Worm (Caenorhabditis elegans) whole organism, L4 larva: ENCODE measurements around the gene srg-65.

Experiments used
- F10B5.3 ChIP-seq: sonication (generic microtip); optimal IDR thresholded peaks from 2 replicates; lab custom pipeline; 2016; ENCODE audit warnings: mild to moderate bottlenecking, missing genetic modification characterization, missing compliant biosample characterization
- F26F4.8 ChIP-seq: fragments of 200-800 bp; sonication (Bioruptor generic); conservative IDR thresholded peaks from 2 replicates; pipeline ENCODE4 v1.3.6; 2022; ENCODE audit warnings: missing genetic modification characterization, missing compliant biosample characterization
- F44E2.7 ChIP-seq: fragments of 200-800 bp; sonication (Bioruptor generic); IDR thresholded peaks from 2 replicates; pipeline ENCODE4 v2.1.2; 2022; ENCODE audit warnings: missing genetic modification characterization, missing compliant biosample characterization
- F49E8.2 ChIP-seq: sonication (generic microtip); optimal IDR thresholded peaks from 2 replicates; lab custom pipeline; 2016; ENCODE audit warnings: missing compliant biosample characterization, mild to moderate bottlenecking, missing genetic modification characterization, borderline replicate concordance
- Y5F2A.4 ChIP-seq: fragments of 200-800 bp; sonication (Bioruptor generic); optimal IDR thresholded peaks from 2 replicates; lab custom pipeline; 2018; ENCODE audit warnings: mild to moderate bottlenecking, missing genetic modification characterization, missing compliant biosample characterization
- Y75B8A.6 ChIP-seq: fragments of 200-800 bp; sonication (Bioruptor generic); IDR thresholded peaks from 2 replicates; pipeline ENCODE4 v1.3.6; 2022; ENCODE audit warnings: missing genetic modification reagents, missing genetic modification characterization, missing compliant biosample characterization
- ZK337.2 ChIP-seq: fragments of 200-800 bp; sonication (Bioruptor generic); IDR thresholded peaks from 2 replicates; pipeline ENCODE4 v1.3.6; 2022; ENCODE audit warnings: missing genetic modification reagents, missing genetic modification characterization, missing compliant biosample characterization
- aha-1 ChIP-seq: fragments of 150-350 bp; peaks from one replicate; lab custom pipeline; 2014; ENCODE audit warnings: missing biosample characterization, missing genetic modification characterization
- ama-1 ChIP-seq: fragments of 150-350 bp; optimal IDR thresholded peaks from 2 replicates; lab custom pipeline; 2014; ENCODE audit warnings: inconsistent platforms, mixed read lengths
- arid-1 ChIP-seq: fragments of 200-800 bp; sonication (Bioruptor generic); conservative IDR thresholded peaks from 2 replicates; pipeline ENCODE4 v1.3.6; 2022; ENCODE audit warnings: missing genetic modification reagents, missing genetic modification characterization, missing compliant biosample characterization
- ceh-28 ChIP-seq: fragments of 150-350 bp; optimal IDR thresholded peaks from 2 replicates; lab custom pipeline; 2014; ENCODE audit warnings: missing biosample characterization, missing genetic modification reagents, missing genetic modification characterization
- cey-2 ChIP-seq: sonication (generic microtip); optimal IDR thresholded peaks from 3 replicates; lab custom pipeline; 2017; ENCODE audit warnings: missing genetic modification characterization, mild to moderate bottlenecking, missing compliant biosample characterization, antibody characterized with exemption, borderline replicate concordance; ENCODE audit not compliant: insufficient read depth
- daf-8 ChIP-seq: fragments of 200-800 bp; sonication (Bioruptor generic); IDR thresholded peaks from 2 replicates; pipeline ENCODE4 v1.3.6; 2022; ENCODE audit warnings: missing genetic modification characterization, missing compliant biosample characterization
- dmd-6 ChIP-seq: fragments of 200-800 bp; sonication (Bioruptor generic); IDR thresholded peaks from 2 replicates; pipeline ENCODE4 v1.3.6; 2022; ENCODE audit warnings: missing genetic modification reagents, missing genetic modification characterization, missing compliant biosample characterization
- dpl-1 ChIP-seq: fragments of 150-350 bp; optimal IDR thresholded peaks from 2 replicates; lab custom pipeline; 2014; ENCODE audit warnings: missing biosample characterization, missing genetic modification reagents, missing genetic modification characterization
- dve-1 ChIP-seq: sonication (generic microtip); optimal IDR thresholded peaks from 2 replicates; lab custom pipeline; 2017; ENCODE audit warnings: antibody characterized with exemption, mild to moderate bottlenecking, missing genetic modification characterization, missing compliant biosample characterization; ENCODE audit not compliant: insufficient read depth
- egl-27 ChIP-seq: sonication (generic microtip); optimal IDR thresholded peaks from 3 replicates; lab custom pipeline; 2017; ENCODE audit warnings: missing biosample characterization, missing genetic modification reagents, missing genetic modification characterization
- egl-43 ChIP-seq: fragments of 200-800 bp; sonication (Bioruptor generic); IDR thresholded peaks from 2 replicates; pipeline ENCODE4 v1.3.6; 2022; ENCODE audit warnings: missing genetic modification reagents, missing genetic modification characterization, missing compliant biosample characterization
- fkh-10 ChIP-seq: fragments of 150-350 bp; optimal IDR thresholded peaks from 2 replicates; lab custom pipeline; 2014; ENCODE audit warnings: missing biosample characterization, missing genetic modification reagents, missing genetic modification characterization
- fos-1 ChIP-seq: fragments of 150-350 bp; optimal IDR thresholded peaks from 2 replicates; lab custom pipeline; 2014; ENCODE audit warnings: missing biosample characterization, missing genetic modification characterization
- gei-8 ChIP-seq: fragments of 200-800 bp; sonication (Bioruptor generic); optimal IDR thresholded peaks from 2 replicates; lab custom pipeline; 2018; ENCODE audit warnings: mild to moderate bottlenecking, missing genetic modification characterization, missing compliant biosample characterization
- hif-1 ChIP-seq, 2 experiments: sonication (generic microtip); optimal IDR thresholded peaks; 2 replicates each; lab custom pipeline; 2016 to 2017; ENCODE audit warnings: missing compliant biosample characterization in 2 of 2, missing genetic modification characterization in 2 of 2, missing genetic modification reagents in 2 of 2, missing genotype in 2 of 2, mild to moderate bottlenecking in 1 of 2
- hlh-30 ChIP-seq: sonication (generic microtip); optimal IDR thresholded peaks from 2 replicates; lab custom pipeline; 2017; ENCODE audit warnings: antibody characterized with exemption, mild to moderate bottlenecking, missing genetic modification characterization, missing compliant biosample characterization; ENCODE audit not compliant: insufficient read depth
- jun-1 ChIP-seq: fragments of 150-350 bp; optimal IDR thresholded peaks from 2 replicates; lab custom pipeline; 2014; ENCODE audit warnings: missing biosample characterization, missing genetic modification reagents, missing genetic modification characterization
- lim-7 ChIP-seq: fragments of 200-800 bp; sonication (Bioruptor generic); IDR thresholded peaks from 2 replicates; pipeline ENCODE4 v1.3.6; 2022; ENCODE audit warnings: missing genetic modification characterization, missing compliant biosample characterization
- lin-1 ChIP-seq: fragments of 200-800 bp; sonication (Bioruptor generic); IDR thresholded peaks from 2 replicates; pipeline ENCODE4 v1.3.6; 2022; ENCODE audit warnings: missing genetic modification reagents, missing genetic modification characterization, missing compliant biosample characterization
- lin-15B ChIP-seq: fragments of 150-350 bp; sonication (generic microtip); optimal IDR thresholded peaks from 3 replicates; lab custom pipeline; 2014; ENCODE audit warnings: missing biosample characterization, missing genetic modification characterization
- lsy-2 ChIP-seq, 2 experiments: fragments of 150-350 bp in 1 of 2; sonication (generic microtip) in 1 of 2; optimal IDR thresholded peaks; 2 replicates each; lab custom pipeline; 2014 to 2017; ENCODE audit warnings: missing biosample characterization in 2 of 2, missing genetic modification characterization in 2 of 2
- madf-9 ChIP-seq: fragments of 200-800 bp; sonication (Bioruptor generic); conservative IDR thresholded peaks from 2 replicates; pipeline ENCODE4 v1.3.6; 2022; ENCODE audit warnings: missing genetic modification reagents, missing genetic modification characterization, missing compliant biosample characterization
- mdt-29 ChIP-seq: fragments of 200-800 bp; sonication (Bioruptor generic); IDR thresholded peaks from 2 replicates; pipeline ENCODE4 v1.3.6; 2022; ENCODE audit warnings: missing genetic modification reagents, missing genetic modification characterization, missing compliant biosample characterization
- nhr-11 ChIP-seq: fragments of 150-350 bp; optimal IDR thresholded peaks from 2 replicates; lab custom pipeline; 2014; ENCODE audit warnings: missing biosample characterization, missing genetic modification characterization
- nhr-237 ChIP-seq: sonication (generic microtip); optimal IDR thresholded peaks from 2 replicates; lab custom pipeline; 2017; ENCODE audit warnings: missing biosample characterization, missing genetic modification characterization
- nhr-28 ChIP-seq: fragments of 150-350 bp; optimal IDR thresholded peaks from 2 replicates; lab custom pipeline; 2014; ENCODE audit warnings: missing biosample characterization, missing genetic modification characterization
- nhr-48 ChIP-seq: sonication (generic microtip); optimal IDR thresholded peaks from 2 replicates; lab custom pipeline; 2016; ENCODE audit warnings: mild to moderate bottlenecking, missing genetic modification characterization, missing compliant biosample characterization
- pha-4 ChIP-seq, 2 experiments: fragments of 150-350 bp in 1 of 2; fragments of 200-800 bp in 1 of 2; sonication (Bioruptor generic) in 1 of 2; IDR thresholded peaks in 1 of 2; optimal IDR thresholded peaks in 1 of 2; 2 replicates each; pipeline versions ENCODE4 v1.3.6 to Lab custom; 2014 to 2022; ENCODE audit warnings: missing genetic modification characterization in 2 of 2, missing genetic modification reagents in 2 of 2, missing biosample characterization in 1 of 2, missing compliant biosample characterization in 1 of 2
- php-3 ChIP-seq: fragments of 200-800 bp; sonication (Bioruptor generic); IDR thresholded peaks from 2 replicates; pipeline ENCODE4 v1.3.6; 2022; ENCODE audit warnings: missing genetic modification reagents, missing genetic modification characterization, missing compliant biosample characterization
- pqm-1 ChIP-seq: sonication (generic microtip); optimal IDR thresholded peaks from 2 replicates; lab custom pipeline; 2017; ENCODE audit warnings: missing biosample characterization, missing genetic modification characterization
- rbr-2 ChIP-seq: sonication (generic microtip); optimal IDR thresholded peaks from 2 replicates; lab custom pipeline; 2016; ENCODE audit warnings: missing genotype, missing genetic modification characterization, missing compliant biosample characterization
- saeg-2 ChIP-seq: fragments of 200-800 bp; sonication (Bioruptor generic); IDR thresholded peaks from 2 replicates; pipeline ENCODE4 v1.3.6; 2022; ENCODE audit warnings: missing genetic modification reagents, missing genetic modification characterization, missing compliant biosample characterization
- set-16 ChIP-seq: fragments of 200-800 bp; sonication (Bioruptor generic); IDR thresholded peaks from 2 replicates; pipeline ENCODE4 v1.3.6; 2022; ENCODE audit warnings: missing genetic modification reagents, missing genetic modification characterization, missing compliant biosample characterization
- skn-1 ChIP-seq: fragments of 150-350 bp; optimal IDR thresholded peaks from 2 replicates; lab custom pipeline; 2014; ENCODE audit warnings: missing biosample characterization, missing genetic modification characterization
- tra-1 ChIP-seq: fragments of 200-800 bp; sonication (Bioruptor generic); IDR thresholded peaks from 2 replicates; pipeline ENCODE4 v1.3.6; 2022; ENCODE audit warnings: missing genetic modification reagents, missing genetic modification characterization, missing compliant biosample characterization
- unc-130 ChIP-seq: sonication (generic microtip); optimal IDR thresholded peaks from 2 replicates; lab custom pipeline; 2016; ENCODE audit warnings: missing genetic modification reagents, missing genetic modification characterization, missing compliant biosample characterization
- unc-62 ChIP-seq, 3 experiments: fragments of 150-350 bp in 1 of 3; sonication (generic microtip); optimal IDR thresholded peaks in 2 of 3; peaks in 1 of 3; 1 replicate in 1 of 3; 2 replicates in 2 of 3; lab custom pipeline; 2014 to 2017; ENCODE audit warnings: missing biosample characterization in 3 of 3, missing genetic modification characterization in 3 of 3, missing genetic modification reagents in 3 of 3, missing genotype in 1 of 3
- vab-7 ChIP-seq: fragments of 200-800 bp; sonication (Bioruptor generic); IDR thresholded peaks from 2 replicates; pipeline ENCODE4 v1.3.6; 2022; ENCODE audit warnings: missing genetic modification reagents, missing genetic modification characterization, missing compliant biosample characterization
- zag-1 ChIP-seq: fragments of 150-350 bp; optimal IDR thresholded peaks from 2 replicates; lab custom pipeline; 2014; ENCODE audit warnings: missing biosample characterization, missing genetic modification characterization
- zfp-2 ChIP-seq: sonication (generic microtip); optimal IDR thresholded peaks from 2 replicates; lab custom pipeline; 2016; ENCODE audit warnings: mild to moderate bottlenecking, missing genetic modification characterization, missing compliant biosample characterization
- zip-11 ChIP-seq: fragments of 200-800 bp; sonication (Bioruptor generic); IDR thresholded peaks from 2 replicates; pipeline ENCODE4 v1.3.6; 2022; ENCODE audit warnings: missing genetic modification characterization, missing compliant biosample characterization
- ztf-11 ChIP-seq: fragments of 150-350 bp; optimal IDR thresholded peaks from 2 replicates; lab custom pipeline; 2014; ENCODE audit warnings: missing biosample characterization, missing genetic modification characterization

Gene srg-65

DNA sequence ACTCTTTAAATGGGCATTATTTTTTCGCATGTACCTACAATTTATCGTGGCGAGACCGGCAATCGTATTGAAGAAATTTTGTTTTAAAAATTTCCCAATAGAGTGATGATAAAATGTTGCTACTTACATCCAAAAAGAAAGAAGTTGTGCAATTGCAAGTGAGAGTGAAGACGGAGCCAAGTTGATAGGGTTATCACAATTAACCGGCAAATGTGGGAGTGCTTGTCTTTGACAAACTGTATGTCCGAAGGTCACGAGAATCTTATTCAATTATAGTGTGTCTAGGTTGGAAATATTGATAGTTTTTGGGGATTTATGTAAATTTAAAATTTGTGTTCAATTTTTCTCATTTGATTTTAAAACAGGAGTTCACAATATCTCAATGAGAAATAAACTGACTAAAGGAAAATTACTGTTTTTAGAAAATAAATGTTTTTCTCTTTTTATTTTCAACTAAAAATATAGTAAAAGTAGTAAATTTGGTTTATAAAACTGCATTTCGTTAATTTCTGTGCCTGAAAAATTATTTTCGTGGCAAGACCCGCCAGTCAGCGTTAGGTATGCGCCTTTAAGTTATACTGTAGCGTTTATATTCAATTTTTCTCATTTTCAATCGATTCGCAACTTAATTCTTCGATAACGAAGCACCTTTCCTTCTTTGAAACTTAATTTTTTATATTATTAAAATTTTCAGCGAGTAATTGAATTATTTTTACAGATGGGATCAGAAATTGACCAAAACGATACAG, 29.0 kb upstream of the srg-65 start, which contains the start of the genes hpo-15 and mms-19:
Gene hpo-15 (minus strand): TSS at position 201 of the 749 bp plus-strand sequence.
Gene mms-19 (plus strand): TSS at position 719 of the 749 bp plus-strand sequence.
- TF ChIP-seq hlh-30 (tag; lab: Kevin White, UChicago) (peak; percentile 27), dmd-6 (GFP tag; lab: Robert Waterston, UW) (peak; percentile 53), unc-130 (no peak), Y5F2A.4 (GFP tag; lab: Kevin White, UChicago) (no peak), rbr-2 (tag; lab: Kevin White, UChicago) (no peak), egl-27 (tag; lab: Kevin White, UChicago) (no peak), F10B5.3 (no peak), fos-1 (tag; lab: Kevin White, UChicago) (no peak), Y75B8A.6 (GFP tag; lab: Robert Waterston, UW) (no peak), set-16 (no peak), zfp-2 (no peak), nhr-48 (no peak), zag-1 (no peak), nhr-11 (tag; lab: Kevin White, UChicago) (no peak), nhr-237 (tag; lab: Kevin White, UChicago) (no peak), pha-4 (GFP tag; IDR thresholded peaks at IDR 0.05; lab: Robert Waterston, UW) (no peak), pha-4 (tag; optimal IDR thresholded peaks at IDR 0.05; lab: Kevin White, UChicago) (no peak), fkh-10 (GFP tag; lab: Kevin White, UChicago) (no peak), pqm-1 (peak; percentile 36), aha-1 (peak; percentile 4), php-3 (GFP tag; lab: Robert Waterston, UW) (no peak), jun-1 (tag; lab: Kevin White, UChicago) (no peak), ztf-11 (tag; lab: Kevin White, UChicago) (no peak), zip-11 (no peak), unc-62 (GFP tag; optimal IDR thresholded peaks at IDR 0.05 in 1 of 2; lab: Kevin White, UChicago) (no peak), unc-62 (tag; optimal IDR thresholded peaks at IDR 0.05; lab: Kevin White, UChicago) (no peak), lin-1 (no peak), hif-1 (tag; optimal IDR thresholded peaks at IDR 0.05; lab: Kevin White, UChicago) (no peak), skn-1 (tag; lab: Kevin White, UChicago) (no peak), gei-8 (GFP tag; lab: Kevin White, UChicago) (no peak), nhr-28 (peak; percentile 73), ceh-28 (tag; lab: Kevin White, UChicago) (no peak), F44E2.7 (no peak), mdt-29 (GFP tag; lab: Robert Waterston, UW) (no peak), arid-1 (GFP tag; lab: Robert Waterston, UW) (no peak), tra-1 (GFP tag; lab: Robert Waterston, UW) (no peak), dpl-1 (GFP tag; lab: Kevin White, UChicago) (no peak), daf-8 (no peak), F49E8.2 (tag; lab: Kevin White, UChicago) (no peak), madf-9 (GFP tag; lab: Robert Waterston, UW) (no peak), saeg-2 (GFP tag; lab: Robert Waterston, UW) (no peak), cey-2 (tag; lab: Kevin White, UChicago) (no peak), lsy-2 (tag; optimal IDR thresholded peaks at IDR 0.05; lab: Kevin White, UChicago) (no peak), dve-1 (tag; lab: Kevin White, UChicago) (peak; percentile 41), ZK337.2 (GFP tag; lab: Robert Waterston, UW) (no peak), egl-43 (GFP tag; lab: Robert Waterston, UW) (no peak), ama-1 (lab: Kevin White, UChicago) (no peak), vab-7 (GFP tag; lab: Robert Waterston, UW) (no peak), lim-7 (GFP tag; lab: Robert Waterston, UW) (no peak), F26F4.8 (GFP tag; lab: Robert Waterston, UW) (no peak), lin-15B (no peak)
